Worm (Caenorhabditis elegans) whole organism, L1 larva: ENCODE measurements around the gene srg-42.
"Not testable (repeated sequence)": the region's sequence is repeated elsewhere in the genome, so short reads cannot be mapped to it uniquely, and the experiment has no call there.

Experiments
- C16A3.4 ChIP-seq: fragments of 150-350 bp; optimal IDR thresholded peaks from 2 replicates; lab custom pipeline; 2014; ENCODE audit warnings: missing biosample characterization, missing genetic modification characterization
- ama-1 ChIP-seq: fragments of 150-350 bp; optimal IDR thresholded peaks from 2 replicates; lab custom pipeline; 2014
- ceh-82 ChIP-seq, 3 experiments: fragments of 150-350 bp in 1 of 3; sonication (generic microtip) in 2 of 3; optimal IDR thresholded peaks; 2 replicates each; lab custom pipeline; 2014 to 2017; ENCODE audit warnings: missing biosample characterization in 3 of 3, missing genetic modification characterization in 3 of 3
- dpl-1 ChIP-seq, 3 experiments: fragments of 150-350 bp in 2 of 3; sonication (generic microtip) in 1 of 3; optimal IDR thresholded peaks; 2 replicates each; lab custom pipeline; 2014 to 2017; ENCODE audit warnings: missing biosample characterization in 3 of 3, missing genetic modification characterization in 3 of 3, missing genetic modification reagents in 3 of 3
- ets-5 ChIP-seq: fragments of 200-800 bp; sonication (Bioruptor generic); IDR thresholded peaks from 2 replicates; pipeline ENCODE4 v1.3.6; 2022; ENCODE audit warnings: missing genetic modification characterization, missing compliant biosample characterization
- fkh-10 ChIP-seq: sonication (generic microtip); optimal IDR thresholded peaks from 2 replicates; lab custom pipeline; 2017; ENCODE audit warnings: missing biosample characterization, missing genetic modification reagents, missing genetic modification characterization
- fkh-8 ChIP-seq: sonication (generic microtip); optimal IDR thresholded peaks from 2 replicates; lab custom pipeline; 2016; ENCODE audit warnings: mild to moderate bottlenecking, missing genetic modification characterization, missing compliant biosample characterization
- fos-1 ChIP-seq: fragments of 150-350 bp; optimal IDR thresholded peaks from 2 replicates; lab custom pipeline; 2014; ENCODE audit warnings: missing biosample characterization, missing genetic modification characterization
- hpl-2 ChIP-seq: fragments of 150-350 bp; optimal IDR thresholded peaks from 2 replicates; lab custom pipeline; 2014; ENCODE audit warnings: missing biosample characterization, missing genetic modification reagents, missing genetic modification characterization
- jun-1 ChIP-seq: fragments of 150-350 bp; optimal IDR thresholded peaks from 2 replicates; lab custom pipeline; 2014; ENCODE audit warnings: missing biosample characterization, missing genetic modification reagents, missing genetic modification characterization
- mep-1 ChIP-seq: fragments of 150-350 bp; optimal IDR thresholded peaks from 2 replicates; lab custom pipeline; 2014; ENCODE audit warnings: missing biosample characterization, missing genetic modification characterization
- nhr-76 ChIP-seq: sonication (generic microtip); optimal IDR thresholded peaks from 2 replicates; lab custom pipeline; 2017; ENCODE audit warnings: missing biosample characterization, missing genetic modification characterization
- skn-1 ChIP-seq: fragments of 150-350 bp; optimal IDR thresholded peaks from 2 replicates; lab custom pipeline; 2014; ENCODE audit warnings: missing biosample characterization, missing genetic modification characterization
- snpc-4 ChIP-seq: fragments of 150-350 bp; optimal IDR thresholded peaks from 2 replicates; lab custom pipeline; 2014; ENCODE audit warnings: missing biosample characterization, missing genetic modification characterization

DNA sequence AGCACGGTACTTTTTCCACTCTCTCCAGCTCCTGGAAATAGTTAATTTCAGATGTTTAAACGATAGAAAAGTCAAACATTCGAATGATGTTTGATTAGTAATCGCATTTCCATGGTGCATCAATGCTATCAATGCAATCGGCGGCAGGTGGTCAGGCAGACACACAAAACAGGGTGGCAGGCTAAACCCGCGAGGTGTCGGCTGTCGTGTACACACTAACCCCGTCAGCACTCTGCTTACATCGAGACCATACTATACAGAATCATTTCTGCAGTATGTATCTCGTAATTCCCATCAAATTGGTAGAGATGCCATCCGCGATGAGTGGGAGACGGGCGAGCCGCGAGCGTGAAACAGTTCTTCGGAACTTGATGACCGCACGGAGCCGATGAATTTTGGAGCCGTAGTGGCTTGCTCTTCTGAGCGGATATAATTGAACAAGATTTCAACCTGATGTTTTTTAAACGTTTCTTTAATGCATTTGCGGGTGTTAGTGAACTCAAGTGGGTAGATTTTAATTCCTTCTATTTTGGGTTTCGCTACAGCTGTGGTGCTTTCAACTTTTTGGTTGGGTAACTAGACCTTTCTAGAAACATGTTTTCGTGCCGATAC is 19.0 kb upstream of the srg-42 start:
- TF ChIP-seq ama-1 (lab: Kevin White, UChicago); C16A3.4 (tag; lab: Kevin White, UChicago); fkh-8 (tag; lab: Kevin White, UChicago); fkh-10 (GFP tag; lab: Kevin White, UChicago); skn-1 (tag; lab: Kevin White, UChicago); ets-5 (GFP tag; lab: Robert Waterston, UW); ceh-82 (tag; optimal IDR thresholded peaks at IDR 0.05; lab: Kevin White, UChicago); mep-1 (tag; lab: Kevin White, UChicago); nhr-76 (tag; lab: Kevin White, UChicago); hpl-2; dpl-1 (GFP tag; optimal IDR thresholded peaks at IDR 0.05; lab: Kevin White, UChicago); jun-1 (tag; lab: Kevin White, UChicago); fos-1 (tag; lab: Kevin White, UChicago): not testable (repeated sequence)
- peak; percentile 97 for TF ChIP-seq snpc-4
